1 fruit fly cellular context compared by ENCODE assay signal in the genomic region with DNA sequence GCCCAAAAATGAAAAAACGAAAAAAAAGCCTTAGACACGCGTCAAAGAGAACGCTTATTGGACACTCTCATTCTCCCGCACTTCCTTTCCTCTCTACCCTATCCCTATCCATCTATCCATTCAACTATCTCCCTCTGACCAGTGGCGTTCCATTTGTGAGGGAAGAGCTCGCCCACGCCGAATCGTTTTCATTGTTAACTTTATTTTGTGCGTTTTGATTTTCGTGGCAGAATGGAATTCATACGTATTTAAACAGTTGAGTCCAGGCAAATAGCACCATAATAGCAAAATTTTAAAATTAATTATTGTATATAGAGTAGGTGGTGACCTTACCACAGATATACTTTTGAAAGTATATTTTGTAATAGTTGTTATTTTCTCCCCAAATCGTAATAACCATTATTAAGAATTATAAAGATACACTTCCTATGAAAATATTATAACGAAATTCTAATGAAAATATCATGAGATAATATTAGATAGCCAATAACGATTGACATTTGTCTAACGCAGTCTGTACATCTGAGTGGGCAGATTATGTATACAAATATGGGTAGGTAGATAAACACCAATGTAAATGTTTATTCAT.
A peak's percentile ranks its signal among the peaks of the same experiment; 100 is the strongest.
TF ChIP-seq lines count a peak whose summit lies in the region.

No protein-coding gene starts in this region.

TF ChIP-seq in whole organism, embryonic, 481 proteins besides CTCF, POLR2A, EP300 and RAD21 (continued from another document and continues in another):
- peak; percentile 52; the same call in 1 of the 3 replicates for TF ChIP-seq zfh1 (GFP tag; IDR thresholded peaks at IDR 0.05; lab: Robert Waterston, UW)
- no peak for TF ChIP-seq HLH54F (GFP tag; optimal IDR thresholded peaks at IDR 0.05; lab: Kevin White, UChicago)
- peak; percentile 54 for TF ChIP-seq sens (GFP tag; lab: Kevin White, UChicago)
- TF ChIP-seq disco-r (GFP tag; optimal IDR thresholded peaks at IDR 0.05; lab: Kevin White, UChicago) = no peak
- no peak for TF ChIP-seq CG15479 (GFP tag; optimal IDR thresholded peaks at IDR 0.05; lab: Kevin White, UChicago)
- TF ChIP-seq oc (tag; optimal IDR thresholded peaks at IDR 0.05; lab: Kevin White, UChicago) = peak; percentile 10
- TF ChIP-seq Bdp1 (GFP tag; optimal IDR thresholded peaks at IDR 0.05; lab: Kevin White, UChicago) = no peak
- TF ChIP-seq corto (GFP tag; optimal IDR thresholded peaks at IDR 0.05; lab: Kevin White, UChicago) = no peak
- no peak for TF ChIP-seq MTF-1 (GFP tag; optimal IDR thresholded peaks at IDR 0.05; lab: Kevin White, UChicago; ENCODE audit: borderline replicate concordance)
- TF ChIP-seq fd96Cb (tag; optimal IDR thresholded peaks at IDR 0.05; lab: Kevin White, UChicago) = peak; percentile 51
- TF ChIP-seq lbe (GFP tag; optimal IDR thresholded peaks at IDR 0.05; lab: Kevin White, UChicago) = no peak
- peak; percentile 16 for TF ChIP-seq kay (GFP tag; optimal IDR thresholded peaks at IDR 0.05; lab: Kevin White, UChicago)
- TF ChIP-seq trem (tag; optimal IDR thresholded peaks at IDR 0.05; lab: Kevin White, UChicago) = no peak
- TF ChIP-seq CG1792 (GFP tag; optimal IDR thresholded peaks at IDR 0.05; lab: Kevin White, UChicago) = no peak
- 0 out of 2 replicates have a peak, but pooled peaks have one; percentile 12 for TF ChIP-seq ttk (GFP tag; IDR thresholded peaks at IDR 0.05; lab: Robert Waterston, UW)
- TF ChIP-seq CG7786 (GFP tag; optimal IDR thresholded peaks at IDR 0.05; lab: Kevin White, UChicago) = peak; percentile 17
- TF ChIP-seq wek (GFP tag; optimal IDR thresholded peaks at IDR 0.05; lab: Kevin White, UChicago) = no peak
- peak; percentile 68 for TF ChIP-seq Oli (tag; optimal IDR thresholded peaks at IDR 0.05; lab: Kevin White, UChicago)
- peak; percentile 64 for TF ChIP-seq Xbp1 (GFP tag; optimal IDR thresholded peaks at IDR 0.05; lab: Kevin White, UChicago)
- peak; percentile 86 for TF ChIP-seq CG10147 (GFP tag; optimal IDR thresholded peaks at IDR 0.05; lab: Kevin White, UChicago)
- TF ChIP-seq tll (GFP tag; optimal IDR thresholded peaks at IDR 0.05; lab: Kevin White, UChicago) = no peak
- TF ChIP-seq CHES-1-like (GFP tag; optimal IDR thresholded peaks at IDR 0.05; lab: Kevin White, UChicago) = no peak
- no peak for TF ChIP-seq CG11398 (GFP tag; optimal IDR thresholded peaks at IDR 0.05; lab: Kevin White, UChicago)
- no peak for TF ChIP-seq vfl (GFP tag; optimal IDR thresholded peaks at IDR 0.05; lab: Kevin White, UChicago)
- peak; percentile 36 for TF ChIP-seq Hmx (GFP tag; optimal IDR thresholded peaks at IDR 0.05; lab: Kevin White, UChicago)
- no peak for TF ChIP-seq CG8290 (GFP tag; optimal IDR thresholded peaks at IDR 0.05; lab: Kevin White, UChicago)
- TF ChIP-seq CG8290 (tag; optimal IDR thresholded peaks at IDR 0.05; lab: Kevin White, UChicago) = peak in 1 of 2 experiments; percentile 31
- TF ChIP-seq h (optimal IDR thresholded peaks at IDR 0.05; lab: Kevin White, UChicago) = no peak
- TF ChIP-seq yki (optimal IDR thresholded peaks at IDR 0.05; lab: Kevin White, UChicago) = no peak
- TF ChIP-seq CG1602 (GFP tag; optimal IDR thresholded peaks at IDR 0.05; lab: Kevin White, UChicago) = peak; percentile 13
- no peak for TF ChIP-seq CG2199 (GFP tag; IDR thresholded peaks at IDR 0.05; lab: Robert Waterston, UW)
- no peak for TF ChIP-seq BEAF-32 (GFP tag; optimal IDR thresholded peaks at IDR 0.05; lab: Kevin White, UChicago)
- peak; percentile 76 for TF ChIP-seq D19A (tag; optimal IDR thresholded peaks at IDR 0.05; lab: Kevin White, UChicago)
- no peak for TF ChIP-seq chn (GFP tag; optimal IDR thresholded peaks at IDR 0.05; lab: Kevin White, UChicago)
- no peak for TF ChIP-seq sim (GFP tag; IDR thresholded peaks at IDR 0.05; lab: Robert Waterston, UW)
- peak; percentile 62 for TF ChIP-seq phol (tag; optimal IDR thresholded peaks at IDR 0.05; lab: Kevin White, UChicago)
- no peak for TF ChIP-seq NC2α (GFP tag; optimal IDR thresholded peaks at IDR 0.05; lab: Kevin White, UChicago)
- TF ChIP-seq chm (GFP tag; IDR thresholded peaks at IDR 0.05; lab: Robert Waterston, UW) = peak; percentile 37; the same call in 1 of the 2 replicates
- peak; percentile 72 for TF ChIP-seq Ada2b (GFP tag; IDR thresholded peaks at IDR 0.05; lab: Robert Waterston, UW)
- no peak for TF ChIP-seq pzg (GFP tag; optimal IDR thresholded peaks at IDR 0.05; lab: Kevin White, UChicago)
- peak; percentile 32; the same call in 1 of the 2 replicates for TF ChIP-seq sens-2 (GFP tag; IDR thresholded peaks at IDR 0.05; lab: Robert Waterston, UW)
- no peak for TF ChIP-seq Dad (GFP tag; optimal IDR thresholded peaks at IDR 0.05; lab: Kevin White, UChicago)
- TF ChIP-seq CG16779 (GFP tag; IDR thresholded peaks at IDR 0.05; lab: Robert Waterston, UW) = no peak
- TF ChIP-seq hkb (optimal IDR thresholded peaks at IDR 0.05; lab: Kevin White, UChicago) = no peak
- TF ChIP-seq hkb (GFP tag; IDR thresholded peaks at IDR 0.05; lab: Robert Waterston, UW) = peak; percentile 73
- TF ChIP-seq jumu (GFP tag; optimal IDR thresholded peaks at IDR 0.05; lab: Kevin White, UChicago) = no peak
- TF ChIP-seq cato (GFP tag; optimal IDR thresholded peaks at IDR 0.05; lab: Kevin White, UChicago; ENCODE audit: borderline replicate concordance) = no peak
- no peak for TF ChIP-seq HmgD (GFP tag; optimal IDR thresholded peaks at IDR 0.05; lab: Kevin White, UChicago)
- 0 out of 2 replicates have a peak, but pooled peaks have one; percentile 11 for TF ChIP-seq CG4404 (GFP tag; IDR thresholded peaks at IDR 0.05; lab: Robert Waterston, UW)
- TF ChIP-seq Dfd (GFP tag; optimal IDR thresholded peaks at IDR 0.05; lab: Kevin White, UChicago) = no peak
- TF ChIP-seq zf30C (GFP tag; optimal IDR thresholded peaks at IDR 0.05; lab: Kevin White, UChicago) = no peak
- TF ChIP-seq Sox102F (GFP tag; optimal IDR thresholded peaks at IDR 0.05; lab: Kevin White, UChicago) = peak; percentile 78
- no peak for TF ChIP-seq CkIIα-i1 (GFP tag; IDR thresholded peaks at IDR 0.05; lab: Robert Waterston, UW)
- TF ChIP-seq CG17359 (tag; optimal IDR thresholded peaks at IDR 0.05; lab: Kevin White, UChicago) = peak; percentile 76
- TF ChIP-seq Atf6 (GFP tag; IDR thresholded peaks at IDR 0.05; lab: Robert Waterston, UW) = peak; percentile 85
- TF ChIP-seq danr (GFP tag; IDR thresholded peaks at IDR 0.05; lab: Robert Waterston, UW) = no peak
- no peak for TF ChIP-seq CG15073 (GFP tag; optimal IDR thresholded peaks at IDR 0.05; lab: Kevin White, UChicago)
- TF ChIP-seq CG12071 (GFP tag; optimal IDR thresholded peaks at IDR 0.05; lab: Kevin White, UChicago) = peak; percentile 28
- TF ChIP-seq nom (GFP tag; optimal IDR thresholded peaks at IDR 0.05; lab: Kevin White, UChicago) = no peak
- no peak for TF ChIP-seq btn (GFP tag; optimal IDR thresholded peaks at IDR 0.05; lab: Kevin White, UChicago)
- peak; percentile 96 for TF ChIP-seq sd (tag; optimal IDR thresholded peaks at IDR 0.05; lab: Kevin White, UChicago)
- peak; percentile 78 for TF ChIP-seq BtbVII (GFP tag; optimal IDR thresholded peaks at IDR 0.05; lab: Kevin White, UChicago)
- peak; percentile 65 for TF ChIP-seq scrt (GFP tag; optimal IDR thresholded peaks at IDR 0.05; lab: Kevin White, UChicago)
- peak; percentile 55; the same call in 1 of the 2 replicates for TF ChIP-seq CG6689 (GFP tag; IDR thresholded peaks at IDR 0.05; lab: Robert Waterston, UW)
- TF ChIP-seq CG32772 (GFP tag; IDR thresholded peaks at IDR 0.05; lab: Robert Waterston, UW) = no peak
- peak; percentile 76 for TF ChIP-seq ranshi (GFP tag; IDR thresholded peaks at IDR 0.05; lab: Robert Waterston, UW)
- TF ChIP-seq CG11456 (GFP tag; IDR thresholded peaks at IDR 0.05; lab: Robert Waterston, UW) = 0 out of 3 replicates have a peak, but pooled peaks have one; percentile 69
- no peak for TF ChIP-seq bbx (GFP tag; IDR thresholded peaks at IDR 0.05; lab: Robert Waterston, UW; ENCODE audit: partially characterized antibody)
- peak; percentile 67 for TF ChIP-seq Med (GFP tag; lab: Kevin White, UChicago)
- no peak for TF ChIP-seq CG11723 (GFP tag; optimal IDR thresholded peaks at IDR 0.05; lab: Kevin White, UChicago)
- TF ChIP-seq CG9727 (GFP tag; optimal IDR thresholded peaks at IDR 0.05; lab: Kevin White, UChicago) = peak; percentile 66
- no peak for TF ChIP-seq TFAM (GFP tag; optimal IDR thresholded peaks at IDR 0.05; lab: Kevin White, UChicago)
- TF ChIP-seq CG30403 (GFP tag; optimal IDR thresholded peaks at IDR 0.05; lab: Kevin White, UChicago) = peak; percentile 63
- TF ChIP-seq Sry-δ (GFP tag; optimal IDR thresholded peaks at IDR 0.05; lab: Kevin White, UChicago) = no peak
- TF ChIP-seq CG3995 (GFP tag; optimal IDR thresholded peaks at IDR 0.05; lab: Kevin White, UChicago) = peak; percentile 21
- peak; percentile 70 for TF ChIP-seq Ptx1 (GFP tag; IDR thresholded peaks at IDR 0.05; lab: Robert Waterston, UW)
- TF ChIP-seq rib (GFP tag; IDR thresholded peaks at IDR 0.05; lab: Robert Waterston, UW) = peak; percentile 34; the same call in 1 of the 2 replicates
- TF ChIP-seq Nf-YA (GFP tag; IDR thresholded peaks at IDR 0.05; lab: Robert Waterston, UW) = peak; percentile 63
- peak; percentile 88 for TF ChIP-seq gem (tag; optimal IDR thresholded peaks at IDR 0.05; lab: Kevin White, UChicago)
- peak; percentile 57 for TF ChIP-seq CG15514 (GFP tag; optimal IDR thresholded peaks at IDR 0.05; lab: Kevin White, UChicago)
- no peak for TF ChIP-seq CG31388 (GFP tag; optimal IDR thresholded peaks at IDR 0.05; lab: Kevin White, UChicago)
- TF ChIP-seq NFAT (GFP tag; IDR thresholded peaks at IDR 0.05; lab: Robert Waterston, UW) = peak; percentile 53; the same call in 1 of the 2 replicates
- peak; percentile 51 for TF ChIP-seq E2f2 (GFP tag; IDR thresholded peaks at IDR 0.05; lab: Robert Waterston, UW)
- TF ChIP-seq gfzf (GFP tag; optimal IDR thresholded peaks at IDR 0.05; lab: Kevin White, UChicago) = no peak
- TF ChIP-seq CG15269 (tag; optimal IDR thresholded peaks at IDR 0.05; lab: Kevin White, UChicago) = peak; percentile 88
- no peak for TF ChIP-seq Six4 (GFP tag; optimal IDR thresholded peaks at IDR 0.05; lab: Kevin White, UChicago)
- peak; percentile 54 for TF ChIP-seq CG9437 (GFP tag; optimal IDR thresholded peaks at IDR 0.05; lab: Kevin White, UChicago)
- no peak for TF ChIP-seq ci (GFP tag; IDR thresholded peaks at IDR 0.05; lab: Robert Waterston, UW)
- peak; percentile 83 for TF ChIP-seq fd3F (GFP tag; optimal IDR thresholded peaks at IDR 0.05; lab: Kevin White, UChicago)
- TF ChIP-seq Stat92E (GFP tag; optimal IDR thresholded peaks at IDR 0.05; lab: Kevin White, UChicago) = no peak
- TF ChIP-seq gcm2 (GFP tag; optimal IDR thresholded peaks at IDR 0.05; lab: Kevin White, UChicago) = no peak
- peak; percentile 20 to 51 for TF ChIP-seq dpn (GFP tag; optimal IDR thresholded peaks at IDR 0.05; lab: Kevin White, UChicago)
- no peak for TF ChIP-seq Dref (GFP tag; IDR thresholded peaks at IDR 0.05; lab: Robert Waterston, UW)
- no peak for TF ChIP-seq hbn (GFP tag; IDR thresholded peaks at IDR 0.05; lab: Robert Waterston, UW; ENCODE audit: partially characterized antibody)
- TF ChIP-seq Lhr (GFP tag; optimal IDR thresholded peaks at IDR 0.05; lab: Kevin White, UChicago) = no peak
- TF ChIP-seq CG8281 (tag; optimal IDR thresholded peaks at IDR 0.05; lab: Kevin White, UChicago) = peak; percentile 30
- no peak for TF ChIP-seq CG10654 (GFP tag; optimal IDR thresholded peaks at IDR 0.05; lab: Kevin White, UChicago)
- peak; percentile 66 for TF ChIP-seq Ets65A (GFP tag; lab: Kevin White, UChicago)
- no peak for TF ChIP-seq CG7745 (tag; optimal IDR thresholded peaks at IDR 0.05; lab: Kevin White, UChicago)
- peak; percentile 76 for TF ChIP-seq vvl (GFP tag; IDR thresholded peaks at IDR 0.05; lab: Robert Waterston, UW)
- peak; percentile 53; the same call in 1 of the 2 replicates for TF ChIP-seq esg (GFP tag; conservative IDR thresholded peaks at IDR 0.05; lab: Robert Waterston, UW)
- no peak for TF ChIP-seq ato (GFP tag; IDR thresholded peaks at IDR 0.05; lab: Robert Waterston, UW; ENCODE audit: partially characterized antibody)
- no peak for TF ChIP-seq Elba2 (GFP tag; optimal IDR thresholded peaks at IDR 0.05; lab: Kevin White, UChicago)
- TF ChIP-seq E2f1 (GFP tag; IDR thresholded peaks at IDR 0.05; lab: Robert Waterston, UW) = peak; percentile 66; the same call in 1 of the 2 replicates
- TF ChIP-seq CG4730 (GFP tag; IDR thresholded peaks at IDR 0.05; lab: Robert Waterston, UW) = no peak
- TF ChIP-seq CG2712 (tag; optimal IDR thresholded peaks at IDR 0.05; lab: Kevin White, UChicago) = peak; percentile 72
- TF ChIP-seq CG8765 (GFP tag; IDR thresholded peaks at IDR 0.05; lab: Robert Waterston, UW) = no peak; the same call in 1 of the 2 replicates
- TF ChIP-seq Hr51 (GFP tag; optimal IDR thresholded peaks at IDR 0.05; lab: Kevin White, UChicago) = peak in 1 of 2 experiments; percentile 90
- TF ChIP-seq CG3407 (GFP tag; optimal IDR thresholded peaks at IDR 0.05; lab: Kevin White, UChicago) = no peak
- TF ChIP-seq Fer2 (tag; optimal IDR thresholded peaks at IDR 0.05; lab: Kevin White, UChicago) = peak; percentile 20
- peak; percentile 24 for TF ChIP-seq CG6654 (GFP tag; optimal IDR thresholded peaks at IDR 0.05; lab: Kevin White, UChicago)
- no peak for TF ChIP-seq bab2 (GFP tag; optimal IDR thresholded peaks at IDR 0.05; lab: Kevin White, UChicago)
- peak; percentile 51; the same call in 1 of the 2 replicates for TF ChIP-seq H2.0 (GFP tag; IDR thresholded peaks at IDR 0.05; lab: Robert Waterston, UW)
- peak; percentile 29; the same call in 1 of the 2 replicates for TF ChIP-seq CG14667 (GFP tag; IDR thresholded peaks at IDR 0.05; lab: Robert Waterston, UW)
- no peak for TF ChIP-seq CG2116 (GFP tag; optimal IDR thresholded peaks at IDR 0.05; lab: Kevin White, UChicago)
- TF ChIP-seq HLH3B (GFP tag; IDR thresholded peaks at IDR 0.05; lab: Robert Waterston, UW) = peak; percentile 63
- peak; percentile 97 for TF ChIP-seq CG3163 (GFP tag; optimal IDR thresholded peaks at IDR 0.05; lab: Kevin White, UChicago)
- peak; percentile 71 for TF ChIP-seq run (tag; optimal IDR thresholded peaks at IDR 0.05; lab: Kevin White, UChicago)
- TF ChIP-seq CG4424 (GFP tag; optimal IDR thresholded peaks at IDR 0.05; lab: Kevin White, UChicago) = no peak
- TF ChIP-seq repo (GFP tag; optimal IDR thresholded peaks at IDR 0.05; lab: Kevin White, UChicago) = no peak
- no peak for TF ChIP-seq crc (GFP tag; optimal IDR thresholded peaks at IDR 0.05; lab: Kevin White, UChicago)
- TF ChIP-seq croc (GFP tag; conservative IDR thresholded peaks at IDR 0.05; lab: Robert Waterston, UW) = no peak
- TF ChIP-seq Opbp (GFP tag; IDR thresholded peaks at IDR 0.05; lab: Robert Waterston, UW; ENCODE audit: partially characterized antibody) = no peak
- 0 out of 3 replicates have a peak, but pooled peaks have one; percentile 32 for TF ChIP-seq CG7357 (GFP tag; IDR thresholded peaks at IDR 0.05; lab: Robert Waterston, UW)
- TF ChIP-seq sqz (GFP tag; optimal IDR thresholded peaks at IDR 0.05; lab: Kevin White, UChicago) = no peak
